Fruit fly (Drosophila melanogaster) whole organism, embryonic: ENCODE measurements around the gene Pld3.

Source experiments
- Awh ChIP-seq: fragments of 200-800 bp; sonication (Bioruptor generic); IDR thresholded peaks from 2 replicates; pipeline ENCODE4, ENCODE4 v1.3.6; 2022; ENCODE audit warnings: missing biosample characterization, missing genetic modification characterization
- B-H1 ChIP-seq: fragments of 200-800 bp; sonication (Bioruptor generic); IDR thresholded peaks from 3 replicates; pipeline ENCODE4 v1.3.6; 2022; ENCODE audit warnings: missing biosample characterization, missing genetic modification characterization
- Bdp1 ChIP-seq: fragments of 200-800 bp; sonication (Bioruptor generic); optimal IDR thresholded peaks from 3 replicates; lab custom pipeline; 2016; ENCODE audit warnings: missing biosample characterization, missing genetic modification characterization
- CG10321 ChIP-seq: fragments of 200-800 bp; sonication (Bioruptor generic); IDR thresholded peaks from 2 replicates; pipeline ENCODE4 v1.3.6; 2022; ENCODE audit warnings: missing biosample characterization, missing genetic modification characterization
- CG12104 ChIP-seq: fragments of 200-800 bp; sonication (Bioruptor generic); optimal IDR thresholded peaks from 3 replicates; lab custom pipeline; 2016; ENCODE audit warnings: missing biosample characterization, missing genetic modification characterization
- CG12219 ChIP-seq: fragments of 200-800 bp; sonication (Bioruptor generic); optimal IDR thresholded peaks from 3 replicates; lab custom pipeline; 2018; ENCODE audit warnings: missing biosample characterization, mild to moderate bottlenecking, missing genetic modification characterization
- CG12659 ChIP-seq: fragments of 200-800 bp; sonication (Bioruptor generic); optimal IDR thresholded peaks from 3 replicates; lab custom pipeline; 2017; ENCODE audit warnings: mild to moderate bottlenecking, missing biosample characterization, missing genetic modification reagents, missing genetic modification characterization
- CG13424 ChIP-seq: fragments of 200-800 bp; sonication (Bioruptor generic); optimal IDR thresholded peaks from 2 replicates; lab custom pipeline; 2019; ENCODE audit warnings: missing biosample characterization, mild to moderate bottlenecking, missing genetic modification characterization, moderate library complexity
- CG17361 ChIP-seq: fragments of 200-800 bp; sonication (Bioruptor generic); IDR thresholded peaks from 3 replicates; pipeline ENCODE4 v1.3.6; 2022; ENCODE audit warnings: missing biosample characterization, missing genetic modification characterization
- CG1792 ChIP-seq: fragments of 200-800 bp; sonication (Bioruptor generic); optimal IDR thresholded peaks from 2 replicates; lab custom pipeline; 2016; ENCODE audit warnings: missing biosample characterization, missing genetic modification characterization
- CG18011 ChIP-seq: fragments of 200-800 bp; sonication (Bioruptor generic); optimal IDR thresholded peaks from 2 replicates; lab custom pipeline; 2017; ENCODE audit warnings: missing biosample characterization, missing genetic modification characterization, mild to moderate bottlenecking, moderate library complexity, missing genotype
- CG18262 ChIP-seq: fragments of 200-800 bp; optimal IDR thresholded peaks from 3 replicates; lab custom pipeline; 2019; ENCODE audit warnings: missing biosample characterization, mild to moderate bottlenecking, missing genetic modification characterization, moderate library complexity
- CG2202 ChIP-seq: fragments of 200-800 bp; sonication (Bioruptor generic); optimal IDR thresholded peaks from 2 replicates; lab custom pipeline; 2018; ENCODE audit warnings: missing biosample characterization, mild to moderate bottlenecking, missing genetic modification characterization
- CG2712 ChIP-seq: fragments of 200-800 bp; optimal IDR thresholded peaks from 3 replicates; lab custom pipeline; 2019; ENCODE audit warnings: missing biosample characterization, mild to moderate bottlenecking, missing genetic modification characterization, moderate library complexity
- CG3065 ChIP-seq: fragments of 200-800 bp; sonication (Bioruptor generic); optimal IDR thresholded peaks from 2 replicates; lab custom pipeline; 2016; ENCODE audit warnings: missing biosample characterization, missing genetic modification characterization
- CG34422 ChIP-seq: fragments of 200-800 bp; sonication (Bioruptor generic); IDR thresholded peaks from 3 replicates; pipeline ENCODE4 v1.3.6; 2022; ENCODE audit warnings: missing biosample characterization, missing genetic modification characterization
- CG6175 ChIP-seq: fragments of 200-800 bp; sonication (Bioruptor generic); IDR thresholded peaks from 3 replicates; pipeline ENCODE4 v1.3.6; 2022; ENCODE audit warnings: missing biosample characterization, missing genetic modification characterization
- CG6654 ChIP-seq: fragments of 200-800 bp; sonication (Bioruptor generic); optimal IDR thresholded peaks from 2 replicates; lab custom pipeline; 2017; ENCODE audit warnings: missing biosample characterization, mild to moderate bottlenecking, missing genetic modification characterization
- CG8924 ChIP-seq: fragments of 200-800 bp; optimal IDR thresholded peaks from 3 replicates; lab custom pipeline; 2019; ENCODE audit warnings: missing biosample characterization, mild to moderate bottlenecking, missing genetic modification characterization, moderate library complexity
- CG9215 ChIP-seq: fragments of 200-800 bp; sonication (Bioruptor generic); IDR thresholded peaks from 2 replicates; pipeline ENCODE4 v1.3.6; 2022; ENCODE audit warnings: missing biosample characterization, missing genetic modification characterization
- CG9437 ChIP-seq: fragments of 200-800 bp; sonication (Bioruptor generic); optimal IDR thresholded peaks from 2 replicates; lab custom pipeline; 2018; ENCODE audit warnings: missing biosample characterization, mild to moderate bottlenecking, missing genetic modification characterization
- CG9727 ChIP-seq: fragments of 200-800 bp; sonication (Bioruptor generic); optimal IDR thresholded peaks from 3 replicates; lab custom pipeline; 2017; ENCODE audit warnings: missing biosample characterization, mild to moderate bottlenecking, missing genetic modification characterization
- Doc3 ChIP-seq: fragments of 200-800 bp; sonication (Bioruptor generic); IDR thresholded peaks from 3 replicates; pipeline ENCODE4 v1.3.6; 2022; ENCODE audit warnings: missing biosample characterization, missing genetic modification characterization; ENCODE audit not compliant: partially characterized antibody
- Dp ChIP-seq: fragments of 200-800 bp; sonication (Bioruptor generic); optimal IDR thresholded peaks from 2 replicates; lab custom pipeline; 2018; ENCODE audit warnings: missing biosample characterization, mild to moderate bottlenecking, missing genetic modification characterization, moderate library complexity
- E2f1 ChIP-seq: fragments of 200-800 bp; sonication (Bioruptor generic); IDR thresholded peaks from 2 replicates; pipeline ENCODE4 v1.3.6; 2022; ENCODE audit warnings: missing biosample characterization, missing genetic modification characterization
- Elba2 ChIP-seq: fragments of 200-800 bp; sonication (Bioruptor generic); optimal IDR thresholded peaks from 3 replicates; lab custom pipeline; 2016; ENCODE audit warnings: missing biosample characterization, missing genetic modification characterization
- Fer2 ChIP-seq: fragments of 200-800 bp; sonication (Bioruptor generic); optimal IDR thresholded peaks from 2 replicates; lab custom pipeline; 2018; ENCODE audit warnings: missing biosample characterization, mild to moderate bottlenecking, missing genetic modification characterization, moderate library complexity
- Fer3 ChIP-seq: fragments of 200-800 bp; sonication (Bioruptor generic); optimal IDR thresholded peaks from 2 replicates; lab custom pipeline; 2018; ENCODE audit warnings: missing biosample characterization, mild to moderate bottlenecking, missing genetic modification characterization, moderate library complexity
- Gsc ChIP-seq: fragments of 200-800 bp; sonication (Bioruptor generic); IDR thresholded peaks from 2 replicates; pipeline ENCODE4 v1.3.6; 2022; ENCODE audit warnings: missing biosample characterization, missing genetic modification characterization
- HLH3B ChIP-seq: fragments of 200-800 bp; sonication (Bioruptor generic); IDR thresholded peaks from 2 replicates; pipeline ENCODE4 v1.3.6; 2022; ENCODE audit warnings: missing biosample characterization, missing genetic modification characterization
- Hmr ChIP-seq: fragments of 200-800 bp; sonication (Bioruptor generic); optimal IDR thresholded peaks from 3 replicates; lab custom pipeline; 2017; ENCODE audit warnings: mild to moderate bottlenecking, missing biosample characterization, missing genetic modification reagents, missing genetic modification characterization
- Lhr ChIP-seq: fragments of 200-800 bp; sonication (Bioruptor generic); optimal IDR thresholded peaks from 3 replicates; lab custom pipeline; 2017; ENCODE audit warnings: mild to moderate bottlenecking, missing biosample characterization, missing genetic modification reagents, missing genetic modification characterization
- MBD-R2 ChIP-seq: fragments of 200-800 bp; sonication (Bioruptor generic); IDR thresholded peaks from 2 replicates; pipeline ENCODE4 v1.3.6; 2022; ENCODE audit warnings: missing biosample characterization, missing genetic modification characterization
- MESR4 ChIP-seq: fragments of 200-800 bp; sonication (Bioruptor generic); optimal IDR thresholded peaks from 2 replicates; lab custom pipeline; 2018; ENCODE audit warnings: missing biosample characterization, mild to moderate bottlenecking, missing genetic modification characterization, moderate library complexity
- Xrp1 ChIP-seq: fragments of 200-800 bp; sonication (Bioruptor generic); IDR thresholded peaks from 2 replicates; pipeline ENCODE4 v1.3.6; 2022; ENCODE audit warnings: missing biosample characterization, missing genetic modification characterization
- cg ChIP-seq: fragments of 200-800 bp; sonication (Bioruptor generic); optimal IDR thresholded peaks from 3 replicates; lab custom pipeline; 2019; ENCODE audit warnings: missing biosample characterization, mild to moderate bottlenecking, missing genetic modification characterization, moderate library complexity
- chinmo ChIP-seq: fragments of 200-800 bp; sonication (Bioruptor generic); IDR thresholded peaks from 4 replicates; pipeline ENCODE4 v1.3.6; 2022; ENCODE audit warnings: missing biosample characterization, missing genetic modification characterization; ENCODE audit not compliant: partially characterized antibody
- chn ChIP-seq: fragments of 200-800 bp; sonication (Bioruptor generic); optimal IDR thresholded peaks from 2 replicates; lab custom pipeline; 2016; ENCODE audit warnings: missing biosample characterization, missing genetic modification characterization
- ci ChIP-seq: fragments of 200-800 bp; sonication (Bioruptor generic); IDR thresholded peaks from 3 replicates; pipeline ENCODE4 v1.3.6; 2022; ENCODE audit warnings: missing biosample characterization, missing genetic modification characterization
- crol ChIP-seq: fragments of 200-800 bp; sonication (Bioruptor generic); IDR thresholded peaks from 2 replicates; pipeline ENCODE4 v1.3.6; 2022; ENCODE audit warnings: missing biosample characterization, missing genetic modification characterization
- cwo ChIP-seq: fragments of 200-800 bp; sonication (Bioruptor generic); optimal IDR thresholded peaks from 3 replicates; lab custom pipeline; 2017; ENCODE audit warnings: missing biosample characterization, missing genetic modification characterization, mild to moderate bottlenecking, moderate library complexity, missing genetic modification reagents
- dmrt99B ChIP-seq: fragments of 200-800 bp; sonication (Bioruptor generic); optimal IDR thresholded peaks from 2 replicates; lab custom pipeline; 2018; ENCODE audit warnings: missing biosample characterization, mild to moderate bottlenecking, missing genetic modification characterization, moderate library complexity
- hb ChIP-seq: fragments of 200-800 bp; sonication (Bioruptor generic); IDR thresholded peaks from 3 replicates; pipeline ENCODE4 v1.3.6; 2022; ENCODE audit warnings: missing biosample characterization, missing genetic modification characterization; ENCODE audit not compliant: partially characterized antibody
- mirr ChIP-seq: fragments of 200-800 bp; sonication (Bioruptor generic); optimal IDR thresholded peaks from 3 replicates; lab custom pipeline; 2018; ENCODE audit warnings: missing biosample characterization, mild to moderate bottlenecking, missing genetic modification characterization
- repo ChIP-seq: fragments of 200-800 bp; sonication (Bioruptor generic); optimal IDR thresholded peaks from 2 replicates; lab custom pipeline; 2016; ENCODE audit warnings: missing biosample characterization, missing genetic modification characterization
- sens ChIP-seq: fragments of 200-800 bp; sonication (Bioruptor generic); peaks from one replicate; lab custom pipeline; 2016; ENCODE audit warnings: missing biosample characterization, missing genetic modification characterization
- sens-2 ChIP-seq: fragments of 200-800 bp; sonication (Bioruptor generic); IDR thresholded peaks from 2 replicates; pipeline ENCODE4 v1.3.6; 2022; ENCODE audit warnings: missing biosample characterization, missing genetic modification characterization
- slp2 ChIP-seq: fragments of 200-800 bp; sonication (Bioruptor generic); optimal IDR thresholded peaks from 2 replicates; lab custom pipeline; 2016; ENCODE audit warnings: missing biosample characterization, missing genetic modification characterization
- sqz ChIP-seq: fragments of 200-800 bp; sonication (Bioruptor generic); optimal IDR thresholded peaks from 3 replicates; lab custom pipeline; 2018; ENCODE audit warnings: missing biosample characterization, mild to moderate bottlenecking, missing genetic modification characterization
- unc-4 ChIP-seq: fragments of 200-800 bp; sonication (Bioruptor generic); IDR thresholded peaks from 2 replicates; pipeline ENCODE4 v1.3.6; 2022; ENCODE audit warnings: missing biosample characterization, missing genetic modification characterization; ENCODE audit not compliant: partially characterized antibody
- zen ChIP-seq: fragments of 200-800 bp; sonication (Bioruptor generic); optimal IDR thresholded peaks from 3 replicates; lab custom pipeline; 2018; ENCODE audit warnings: missing biosample characterization, mild to moderate bottlenecking, missing genetic modification characterization, moderate library complexity
- zf30C ChIP-seq: fragments of 200-800 bp; sonication (Bioruptor generic); optimal IDR thresholded peaks from 3 replicates; lab custom pipeline; 2018; ENCODE audit warnings: missing biosample characterization, mild to moderate bottlenecking, missing genetic modification characterization

Gene Pld3

dm6 chr2L:21179217-21179520 is 20.5 kb downstream of the Pld3 start:
- TF ChIP-seq hb (GFP tag; lab: Robert Waterston, UW) (0 out of 3 replicates have a peak, but pooled peaks have one; percentile 19), CG2202 (no peak), Bdp1 (GFP tag; lab: Kevin White, UChicago) (no peak), CG6654 (no peak), CG8924 (tag; lab: Kevin White, UChicago) (no peak), cg (GFP tag; lab: Kevin White, UChicago) (peak; percentile 56), mirr (GFP tag; lab: Kevin White, UChicago) (no peak), MBD-R2 (GFP tag; lab: Robert Waterston, UW) (0 out of 2 replicates have a peak, but pooled peaks have one; percentile 6), Fer3 (no peak), CG17361 (GFP tag; lab: Robert Waterston, UW) (no peak), CG34422 (GFP tag; lab: Robert Waterston, UW) (0 out of 3 replicates have a peak, but pooled peaks have one; percentile 33), CG9727 (GFP tag; lab: Kevin White, UChicago) (no peak), sens-2 (GFP tag; lab: Robert Waterston, UW) (no peak), CG13424 (no peak), HLH3B (no peak), unc-4 (GFP tag; lab: Robert Waterston, UW) (no peak), Gsc (GFP tag; lab: Robert Waterston, UW) (no peak), MESR4 (GFP tag; lab: Kevin White, UChicago) (no peak), Doc3 (no peak), Xrp1 (no peak), B-H1 (no peak)
- TF ChIP-seq, all 482 proteins: peak for 4

dm6 chr2L:21179615-21180031 is 21.0 kb downstream of the Pld3 start, which contains the start of the genes bur and Mcm10:
TSS of gene bur (minus strand) at chr2L:21179683.
TSS of gene Mcm10 (plus strand) at chr2L:21179933.
- TF ChIP-seq E2f1 (peak; percentile 41; the same call in 1 of the 2 replicates), chn (GFP tag; lab: Kevin White, UChicago) (no peak), CG18011 (GFP tag; lab: Kevin White, UChicago) (no peak), cwo (no peak), chinmo (0 out of 4 replicates have a peak, but pooled peaks have one; percentile 7), repo (no peak), Lhr (GFP tag; lab: Kevin White, UChicago) (peak; percentile 62), CG12219 (GFP tag; lab: Kevin White, UChicago) (no peak), Awh (GFP tag; lab: Robert Waterston, UW) (no peak), Dp (GFP tag; lab: Kevin White, UChicago) (peak; percentile 87), Fer2 (no peak), Hmr (GFP tag; lab: Kevin White, UChicago) (no peak), CG9215 (GFP tag; lab: Robert Waterston, UW) (no peak), CG34422 (GFP tag; lab: Robert Waterston, UW) (no peak), crol (GFP tag; lab: Robert Waterston, UW) (no peak), CG1792 (GFP tag; lab: Kevin White, UChicago) (no peak), CG10321 (GFP tag; lab: Robert Waterston, UW) (no peak), zf30C (GFP tag; lab: Kevin White, UChicago) (no peak), sqz (GFP tag; lab: Kevin White, UChicago) (no peak), zen (peak; percentile 53), CG12659 (GFP tag; lab: Kevin White, UChicago) (peak; percentile 65), CG9437 (GFP tag; lab: Kevin White, UChicago) (no peak), CG6175 (GFP tag; lab: Robert Waterston, UW) (no peak), CG12104 (peak; percentile 25), dmrt99B (no peak), slp2 (GFP tag; lab: Kevin White, UChicago) (no peak), sens (GFP tag; lab: Kevin White, UChicago) (no peak), Elba2 (peak; percentile 78), CG18262 (tag; lab: Kevin White, UChicago) (no peak), ci (GFP tag; lab: Robert Waterston, UW) (no peak), CG2712 (tag; lab: Kevin White, UChicago) (no peak), CG3065 (no peak)
